Fruit fly (Drosophila melanogaster): Measurements from ENCODE around the gene CASK.

The CASK gene

DNA sequence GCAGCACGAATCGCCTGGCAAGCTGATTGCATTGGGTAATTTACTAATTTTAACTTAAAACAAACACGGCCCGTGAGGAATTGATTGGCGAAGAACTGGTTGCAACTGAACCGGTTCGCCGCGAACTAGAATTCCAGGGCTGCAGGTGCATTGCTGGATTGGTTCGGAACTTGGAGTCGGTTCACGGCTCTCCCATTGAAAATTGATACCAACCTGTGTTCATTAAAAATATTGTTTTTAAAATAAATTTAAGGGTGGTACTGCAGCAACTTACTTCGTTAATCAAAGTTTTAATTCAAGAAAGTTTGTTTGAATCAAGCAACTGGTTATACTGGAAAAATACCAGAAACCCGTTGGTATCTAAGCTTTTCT is at the start of gene CASK (continued):
- no peak for TF ChIP-seq CG7745 (tag; optimal IDR thresholded peaks at IDR 0.05)
- no peak for TF ChIP-seq usp (GFP tag; optimal IDR thresholded peaks at IDR 0.05)
- TF ChIP-seq crc (GFP tag; optimal IDR thresholded peaks at IDR 0.05): no peak
- no peak for TF ChIP-seq CG12744 (GFP tag; optimal IDR thresholded peaks at IDR 0.05)
- TF ChIP-seq pan (optimal IDR thresholded peaks at IDR 0.05): no peak
- TF ChIP-seq pan (GFP tag; optimal IDR thresholded peaks at IDR 0.05 in 1 of 2, IDR thresholded peaks at IDR 0.05 in 1 of 2): no peak
- no peak for TF ChIP-seq ci (GFP tag; IDR thresholded peaks at IDR 0.05)
- no peak for TF ChIP-seq disco-r (GFP tag; optimal IDR thresholded peaks at IDR 0.05)
- TF ChIP-seq CG7928 (GFP tag; optimal IDR thresholded peaks at IDR 0.05): peak; percentile 94
- TF ChIP-seq lilli (GFP tag; optimal IDR thresholded peaks at IDR 0.05): peak; percentile 2
- no peak for TF ChIP-seq run (tag; optimal IDR thresholded peaks at IDR 0.05)
- no peak for TF ChIP-seq tx (GFP tag; optimal IDR thresholded peaks at IDR 0.05)
- TF ChIP-seq bsh (GFP tag; optimal IDR thresholded peaks at IDR 0.05): no peak
- no peak for TF ChIP-seq gce (GFP tag; IDR thresholded peaks at IDR 0.05)
- TF ChIP-seq YL-1 (GFP tag; optimal IDR thresholded peaks at IDR 0.05): no peak
- TF ChIP-seq Hr51 (GFP tag; optimal IDR thresholded peaks at IDR 0.05): no peak
- TF ChIP-seq aop (GFP tag; IDR thresholded peaks at IDR 0.05): no peak
- no peak for TF ChIP-seq CG10959 (GFP tag; IDR thresholded peaks at IDR 0.05)
- TF ChIP-seq sd (tag; optimal IDR thresholded peaks at IDR 0.05): peak; percentile 63
- TF ChIP-seq dmrt99B (tag; optimal IDR thresholded peaks at IDR 0.05): no peak
- TF ChIP-seq CG3847 (GFP tag; IDR thresholded peaks at IDR 0.05): 0 out of 2 replicates have a peak, but pooled peaks have one; percentile 11
- no peak for TF ChIP-seq Drgx (GFP tag; IDR thresholded peaks at IDR 0.05)
- TF ChIP-seq CG13123 (GFP tag; optimal IDR thresholded peaks at IDR 0.05): no peak
- TF ChIP-seq CG11456 (GFP tag; IDR thresholded peaks at IDR 0.05): no peak
- TF ChIP-seq CG6254 (GFP tag; optimal IDR thresholded peaks at IDR 0.05): no peak
- TF ChIP-seq CG2116 (GFP tag; optimal IDR thresholded peaks at IDR 0.05): peak; percentile 5
- no peak for TF ChIP-seq CG8281 (tag; optimal IDR thresholded peaks at IDR 0.05)
- TF ChIP-seq CG34376 (GFP tag; optimal IDR thresholded peaks at IDR 0.05): no peak
- no peak for TF ChIP-seq Awh (GFP tag; IDR thresholded peaks at IDR 0.05)
- no peak for TF ChIP-seq Side (GFP tag; optimal IDR thresholded peaks at IDR 0.05)
- no peak for TF ChIP-seq psq (GFP tag; optimal IDR thresholded peaks at IDR 0.05)
- TF ChIP-seq corto (GFP tag; optimal IDR thresholded peaks at IDR 0.05): no peak
- peak; percentile 14 for TF ChIP-seq CG2712 (tag; optimal IDR thresholded peaks at IDR 0.05)
- no peak for TF ChIP-seq grn (GFP tag; optimal IDR thresholded peaks at IDR 0.05)
- no peak for TF ChIP-seq CG1529 (GFP tag; optimal IDR thresholded peaks at IDR 0.05)
- no peak for TF ChIP-seq CG34224 (GFP tag; IDR thresholded peaks at IDR 0.05; ENCODE audit: partially characterized antibody)
- no peak for TF ChIP-seq CG12769 (tag; optimal IDR thresholded peaks at IDR 0.05)
- peak; percentile 60 for TF ChIP-seq knrl (GFP tag; IDR thresholded peaks at IDR 0.05; ENCODE audit: partially characterized antibody)
- peak; percentile 30 for TF ChIP-seq Xbp1 (GFP tag; optimal IDR thresholded peaks at IDR 0.05)
- TF ChIP-seq gcm (GFP tag; optimal IDR thresholded peaks at IDR 0.05): no peak
- TF ChIP-seq CG13424 (tag; optimal IDR thresholded peaks at IDR 0.05): peak; percentile 15
- no peak for TF ChIP-seq D19B (GFP tag; optimal IDR thresholded peaks at IDR 0.05)
- TF ChIP-seq crol (GFP tag; IDR thresholded peaks at IDR 0.05): no peak
- TF ChIP-seq CG14050 (GFP tag; IDR thresholded peaks at IDR 0.05): no peak
- peak; percentile 15 for TF ChIP-seq lab (GFP tag; optimal IDR thresholded peaks at IDR 0.05)
- no peak for TF ChIP-seq E2f1 (GFP tag; IDR thresholded peaks at IDR 0.05)
- no peak for TF ChIP-seq Mrtf (GFP tag; IDR thresholded peaks at IDR 0.05)
- no peak for TF ChIP-seq CG5953 (GFP tag; IDR thresholded peaks at IDR 0.05)
- TF ChIP-seq CG43689 (GFP tag; IDR thresholded peaks at IDR 0.05): no peak
- no peak for TF ChIP-seq Eip74EF (GFP tag; optimal IDR thresholded peaks at IDR 0.05)
- peak; percentile 14 for TF ChIP-seq Nf-YC (tag; optimal IDR thresholded peaks at IDR 0.05)
- TF ChIP-seq CG12391 (tag; optimal IDR thresholded peaks at IDR 0.05): peak; percentile 30
